Fruit fly (Drosophila melanogaster) whole organism, wandering third instar larva: ENCODE data around the gene CG4629.

ENCODE experiments used
- Abd-B ChIP-seq: fragments of >200 bp; optimal IDR thresholded peaks from 2 replicates; lab custom pipeline; 2017; ENCODE audit warnings: missing biosample characterization, missing genetic modification characterization
- CG32264 ChIP-seq: fragments of 200-800 bp; sonication (Bioruptor generic); optimal IDR thresholded peaks from 2 replicates; lab custom pipeline; 2016; ENCODE audit warnings: missing biosample characterization, missing genetic modification characterization
- CG9705 ChIP-seq: fragments of 200-800 bp; sonication (Bioruptor generic); optimal IDR thresholded peaks from 2 replicates; lab custom pipeline; 2018; ENCODE audit warnings: missing biosample characterization, mild to moderate bottlenecking, missing genetic modification characterization
- CrebA ChIP-seq: fragments of 200-800 bp; sonication (Bioruptor generic); optimal IDR thresholded peaks from 2 replicates; lab custom pipeline; 2016; ENCODE audit warnings: missing biosample characterization, mild to moderate bottlenecking, missing genetic modification characterization, borderline replicate concordance
- Dfd ChIP-seq: fragments of >200 bp; optimal IDR thresholded peaks from 2 replicates; lab custom pipeline; 2017; ENCODE audit warnings: missing biosample characterization, missing genetic modification characterization
- Dif ChIP-seq: fragments of 200-275, 200-300 bp; sonication (Bioruptor generic); optimal IDR thresholded peaks from 2 replicates; lab custom pipeline; 2018; ENCODE audit warnings: missing biosample characterization, missing genetic modification characterization; ENCODE audit not compliant: partially characterized antibody
- GATAd ChIP-seq: sonication (Bioruptor generic); optimal IDR thresholded peaks from 2 replicates; lab custom pipeline; 2016; ENCODE audit warnings: missing biosample characterization, missing genetic modification characterization
- HLH106 ChIP-seq: fragments of 200-800 bp; optimal IDR thresholded peaks from 3 replicates; lab custom pipeline; 2019; ENCODE audit warnings: missing biosample characterization, mild to moderate bottlenecking, missing genetic modification characterization, moderate library complexity
- Hnf4 ChIP-seq: fragments of 200-800 bp; sonication (Bioruptor generic); optimal IDR thresholded peaks from 2 replicates; lab custom pipeline; 2016; ENCODE audit warnings: missing biosample characterization, mild to moderate bottlenecking, missing genetic modification characterization
- Hr78 ChIP-seq: fragments of >200 bp; optimal IDR thresholded peaks from 2 replicates; lab custom pipeline; 2017; ENCODE audit warnings: missing biosample characterization, missing genetic modification characterization
- Hr83 ChIP-seq: fragments of 200-300 bp; sonication (Bioruptor generic); optimal IDR thresholded peaks from 2 replicates; lab custom pipeline; 2016; ENCODE audit warnings: missing biosample characterization, mild to moderate bottlenecking, missing genetic modification characterization, moderate library complexity; ENCODE audit not compliant: poor library complexity, severe bottlenecking
- Jra ChIP-seq: sonication (Bioruptor generic); optimal IDR thresholded peaks from 2 replicates; lab custom pipeline; 2016; ENCODE audit warnings: missing biosample characterization, missing genetic modification characterization
- Mio ChIP-seq: sonication (Bioruptor generic); optimal IDR thresholded peaks from 2 replicates; lab custom pipeline; 2016; ENCODE audit warnings: missing biosample characterization, missing genetic modification characterization
- Myc ChIP-seq: fragments of >200 bp; optimal IDR thresholded peaks from 2 replicates; lab custom pipeline; 2017
- N ChIP-seq: fragments of >200 bp; optimal IDR thresholded peaks from 2 replicates; lab custom pipeline; 2018; ENCODE audit warnings: missing biosample characterization, missing external identifiers, missing genetic modification characterization
- OdsH ChIP-seq: fragments of 200-800 bp; sonication (Bioruptor generic); optimal IDR thresholded peaks from 2 replicates; lab custom pipeline; 2016; ENCODE audit warnings: missing biosample characterization, mild to moderate bottlenecking, missing genetic modification characterization
- Rel ChIP-seq, 2 experiments: fragments of 200-800 bp; sonication (Bioruptor generic) in 1 of 2; optimal IDR thresholded peaks; 2 replicates in 1 of 2; 3 replicates in 1 of 2; lab custom pipeline; 2016 to 2019; ENCODE audit warnings: mild to moderate bottlenecking in 2 of 2, missing biosample characterization in 2 of 2, missing genetic modification characterization in 2 of 2, moderate library complexity in 1 of 2
- Sp1 ChIP-seq: fragments of 200-800 bp; sonication (Bioruptor generic); optimal IDR thresholded peaks from 3 replicates; lab custom pipeline; 2019; ENCODE audit warnings: missing biosample characterization, mild to moderate bottlenecking, missing genetic modification characterization, moderate library complexity
- Vsx2 ChIP-seq: fragments of 200-300, 225-300 bp; sonication (Bioruptor generic); optimal IDR thresholded peaks from 2 replicates; lab custom pipeline; 2018; ENCODE audit warnings: missing biosample characterization, missing genetic modification characterization; ENCODE audit not compliant: partially characterized antibody
- br ChIP-seq: fragments of 200-800 bp; sonication (Bioruptor generic); optimal IDR thresholded peaks from 2 replicates; lab custom pipeline; 2016; ENCODE audit warnings: missing biosample characterization, missing genetic modification characterization
- brk ChIP-seq: fragments of 200-800 bp; sonication (Bioruptor generic); optimal IDR thresholded peaks from 2 replicates; lab custom pipeline; 2016; ENCODE audit warnings: missing biosample characterization, mild to moderate bottlenecking, missing genetic modification characterization
- dl ChIP-seq, 2 experiments: fragments of 175-275, 200-275 bp in 1 of 2; fragments of 200-275 bp in 1 of 2; sonication (Bioruptor generic); optimal IDR thresholded peaks; lab custom pipeline; 2018; ENCODE audit warnings: mild to moderate bottlenecking in 2 of 2, missing biosample characterization in 2 of 2, missing genetic modification characterization in 2 of 2, moderate library complexity in 2 of 2; ENCODE audit not compliant: partially characterized antibody in 2 of 2, insufficient read depth in 1 of 2
- dmrt93B ChIP-seq: fragments of 200-800 bp; sonication (Bioruptor generic); optimal IDR thresholded peaks from 2 replicates; lab custom pipeline; 2018; ENCODE audit warnings: missing biosample characterization, mild to moderate bottlenecking, missing genetic modification characterization
- dsf ChIP-seq: sonication (Bioruptor generic); optimal IDR thresholded peaks from 2 replicates; lab custom pipeline; 2016; ENCODE audit warnings: missing biosample characterization, missing genetic modification characterization, borderline replicate concordance
- ey ChIP-seq: fragments of 200-800 bp; sonication (Bioruptor generic); optimal IDR thresholded peaks from 2 replicates; lab custom pipeline; 2016; ENCODE audit warnings: missing biosample characterization, missing genetic modification characterization
- foxo ChIP-seq, 2 experiments: fragments of 200-800 bp; sonication (Bioruptor generic); optimal IDR thresholded peaks; 2 replicates in 1 of 2; 3 replicates in 1 of 2; lab custom pipeline; 2016 to 2017; ENCODE audit warnings: missing biosample characterization in 2 of 2, missing genetic modification characterization in 2 of 2
- fru ChIP-seq: fragments of 200-800 bp; sonication (Bioruptor generic); optimal IDR thresholded peaks from 3 replicates; lab custom pipeline; 2016; ENCODE audit warnings: missing biosample characterization, mild to moderate bottlenecking, missing genetic modification characterization
- h ChIP-seq: fragments of 200-800 bp; sonication (Bioruptor generic); optimal IDR thresholded peaks from 3 replicates; lab custom pipeline; 2016; ENCODE audit warnings: missing biosample characterization, mild to moderate bottlenecking, missing genetic modification characterization
- jim ChIP-seq: fragments of 175-275, 200-325 bp; sonication (Bioruptor generic); optimal IDR thresholded peaks from 2 replicates; lab custom pipeline; 2016; ENCODE audit warnings: missing biosample characterization, mild to moderate bottlenecking, missing genetic modification characterization
- lola ChIP-seq: fragments of >200 bp; optimal IDR thresholded peaks from 2 replicates; lab custom pipeline; 2017; ENCODE audit warnings: missing biosample characterization, missing genetic modification characterization
- pan ChIP-seq: fragments of >200 bp; optimal IDR thresholded peaks from 2 replicates; lab custom pipeline; 2017
- psq ChIP-seq: fragments of 200-800 bp; sonication (Bioruptor generic); optimal IDR thresholded peaks from 3 replicates; lab custom pipeline; 2017; ENCODE audit warnings: missing biosample characterization, mild to moderate bottlenecking, missing genetic modification characterization, moderate library complexity
- rgr ChIP-seq: fragments of 200-800 bp; sonication (Bioruptor generic); optimal IDR thresholded peaks from 3 replicates; lab custom pipeline; 2016; ENCODE audit warnings: missing biosample characterization, mild to moderate bottlenecking, missing genetic modification characterization
- sage ChIP-seq: fragments of 200-800 bp; sonication (Bioruptor generic); optimal IDR thresholded peaks from 2 replicates; lab custom pipeline; 2016; ENCODE audit warnings: missing biosample characterization, mild to moderate bottlenecking, missing genetic modification characterization
- sv ChIP-seq: fragments of 200-800 bp; sonication (Bioruptor generic); optimal IDR thresholded peaks from 3 replicates; lab custom pipeline; 2016; ENCODE audit warnings: missing biosample characterization, missing genetic modification characterization
- tai ChIP-seq: sonication (Bioruptor generic); optimal IDR thresholded peaks from 2 replicates; lab custom pipeline; 2016; ENCODE audit warnings: missing biosample characterization, missing genetic modification characterization
- usp ChIP-seq: fragments of >200 bp; optimal IDR thresholded peaks from 2 replicates; lab custom pipeline; 2017; ENCODE audit warnings: missing biosample characterization, missing genetic modification characterization
- woc ChIP-seq: sonication (Bioruptor generic); optimal IDR thresholded peaks from 2 replicates; lab custom pipeline; 2016; ENCODE audit warnings: missing biosample characterization, mild to moderate bottlenecking, missing genetic modification characterization

The CG4629 gene

DNA sequence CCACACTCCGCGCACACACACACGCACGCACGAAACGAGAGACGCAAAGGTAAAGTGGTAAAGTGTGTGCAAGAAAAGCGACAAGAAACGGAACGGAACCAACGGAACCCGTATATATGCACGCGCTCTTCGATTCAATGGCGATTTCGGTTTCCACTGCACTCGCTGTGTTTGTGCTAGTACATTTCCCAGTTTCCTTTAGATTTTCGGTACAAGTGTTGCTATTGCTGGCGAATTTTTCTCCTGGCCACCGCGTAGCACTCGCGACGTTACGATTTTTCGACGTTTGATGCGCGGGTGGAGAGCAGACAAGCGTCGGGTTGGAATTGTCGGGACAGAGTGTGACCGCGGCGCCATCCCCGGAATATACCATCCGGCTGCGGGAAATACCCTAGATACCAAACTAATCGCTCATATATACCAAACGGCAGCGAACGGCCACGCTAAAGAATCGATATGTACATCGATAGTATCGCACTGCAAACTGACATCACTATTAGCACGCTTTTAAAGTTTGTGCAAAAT, 24.8 kb downstream of the CG4629 start, which contains the start of the genes S and ast:
S (minus strand) TSS at position 347 of the 525 bp plus-strand sequence.
ast (plus strand) TSS at position 480 of the 525 bp plus-strand sequence.
- TF ChIP-seq pan (no peak), Jra (no peak), foxo (GFP tag; optimal IDR thresholded peaks at IDR 0.05; lab: Kevin White, UChicago) (peak in 1 of 2 experiments; percentile 28), woc (GFP tag; lab: Kevin White, UChicago) (no peak), rgr (peak; percentile 43), CG32264 (GFP tag; lab: Kevin White, UChicago) (no peak), Mio (GFP tag; lab: Kevin White, UChicago) (no peak), Sp1 (GFP tag; lab: Kevin White, UChicago) (peak; percentile 61), psq (GFP tag; lab: Kevin White, UChicago) (peak; percentile 79), dsf (GFP tag; lab: Kevin White, UChicago) (no peak), brk (GFP tag; lab: Kevin White, UChicago) (no peak), N (GFP tag; lab: Kevin White, UChicago) (no peak), HLH106 (tag; lab: Kevin White, UChicago) (peak; percentile 19), br (GFP tag; lab: Kevin White, UChicago) (no peak), Hr78 (GFP tag; lab: Kevin White, UChicago) (no peak), sv (no peak), Dfd (no peak), CrebA (no peak), OdsH (GFP tag; lab: Kevin White, UChicago) (peak; percentile 18), lola (no peak), CG9705 (GFP tag; lab: Kevin White, UChicago) (no peak), ey (GFP tag; lab: Kevin White, UChicago) (no peak), Hr83 (GFP tag; lab: Kevin White, UChicago) (peak; percentile 68), sage (GFP tag; lab: Kevin White, UChicago) (no peak), Hnf4 (GFP tag; lab: Kevin White, UChicago) (no peak), Vsx2 (no peak), jim (GFP tag; lab: Kevin White, UChicago) (no peak), tai (GFP tag; lab: Kevin White, UChicago) (no peak), fru (GFP tag; lab: Kevin White, UChicago) (peak; percentile 6), h (GFP tag; lab: Kevin White, UChicago) (no peak), Abd-B (GFP tag; lab: Kevin White, UChicago) (no peak), Myc (lab: Kevin White, UChicago) (no peak), dl (GFP tag; optimal IDR thresholded peaks at IDR 0.05; lab: Kevin White, UChicago; ENCODE audit: insufficient read depth in 1 of 2, partially characterized antibody in 2 of 2) (no peak), GATAd (GFP tag; lab: Kevin White, UChicago) (no peak), Rel (GFP tag; optimal IDR thresholded peaks at IDR 0.05; lab: Kevin White, UChicago) (no peak), Rel (tag; optimal IDR thresholded peaks at IDR 0.05; lab: Kevin White, UChicago) (peak; percentile 89), dmrt93B (GFP tag; lab: Kevin White, UChicago) (no peak), Dif (peak; percentile 28), usp (no peak)

- TF ChIP-seq h (GFP tag; lab: Kevin White, UChicago) (peak; percentile 22), N (GFP tag; lab: Kevin White, UChicago) (peak; percentile 67), Dfd (no peak), CG32264 (GFP tag; lab: Kevin White, UChicago) (no peak), rgr (peak; percentile 16), Abd-B (GFP tag; lab: Kevin White, UChicago) (peak; percentile 17), br (GFP tag; lab: Kevin White, UChicago) (no peak), Jra (no peak), sage (GFP tag; lab: Kevin White, UChicago) (no peak)
Observed at dm6 chr2L:1077053-1077452, 25.3 kb downstream of the CG4629 start.
